Fruit fly (Drosophila melanogaster) whole organism, prepupa: ENCODE data around the gene Reps.

Experiments used
- Blimp-1 ChIP-seq: fragments of 200-800 bp; sonication (Bioruptor generic); optimal IDR thresholded peaks from 3 replicates; lab custom pipeline; 2017; ENCODE audit warnings: missing biosample characterization, missing genetic modification characterization, mild to moderate bottlenecking, moderate library complexity, missing genetic modification reagents
- CG10631 ChIP-seq: fragments of 200-800 bp; sonication (Bioruptor generic); optimal IDR thresholded peaks from 2 replicates; lab custom pipeline; 2016; ENCODE audit warnings: missing biosample characterization, missing genetic modification characterization
- CG10669 ChIP-seq: fragments of 200-800 bp; sonication (Bioruptor generic); optimal IDR thresholded peaks from 3 replicates; lab custom pipeline; 2018; ENCODE audit warnings: missing biosample characterization, mild to moderate bottlenecking, missing genetic modification characterization, moderate library complexity
- CG11762 ChIP-seq: fragments of 200-800 bp; sonication (Bioruptor generic); optimal IDR thresholded peaks from 3 replicates; lab custom pipeline; 2016; ENCODE audit warnings: missing biosample characterization, missing genetic modification characterization; ENCODE audit not compliant: insufficient read depth
- CG11902 ChIP-seq: fragments of 200-800 bp; sonication (Bioruptor generic); optimal IDR thresholded peaks from 3 replicates; lab custom pipeline; 2016; ENCODE audit warnings: missing biosample characterization, missing genetic modification characterization
- CG16779 ChIP-seq: fragments of 200-800 bp; sonication (Bioruptor generic); optimal IDR thresholded peaks from 3 replicates; lab custom pipeline; 2017; ENCODE audit warnings: missing biosample characterization, mild to moderate bottlenecking, missing genetic modification characterization
- CG31627 ChIP-seq: fragments of 200-800 bp; sonication (Bioruptor generic); optimal IDR thresholded peaks from 3 replicates; lab custom pipeline; 2016; ENCODE audit warnings: missing biosample characterization, missing genetic modification characterization
- CG32006 ChIP-seq: fragments of 200-800 bp; sonication (Bioruptor generic); optimal IDR thresholded peaks from 3 replicates; lab custom pipeline; 2017; ENCODE audit warnings: missing biosample characterization, mild to moderate bottlenecking, missing genetic modification characterization
- CG3919 ChIP-seq: fragments of 200-800 bp; sonication (Bioruptor generic); optimal IDR thresholded peaks from 3 replicates; lab custom pipeline; 2016; ENCODE audit warnings: missing biosample characterization, missing genetic modification characterization
- CG4318 ChIP-seq: fragments of 200-800 bp; sonication (Bioruptor generic); optimal IDR thresholded peaks from 3 replicates; lab custom pipeline; 2017; ENCODE audit warnings: missing biosample characterization, mild to moderate bottlenecking, missing genetic modification characterization
- CG6163 ChIP-seq: fragments of 200-800 bp; sonication (Bioruptor generic); IDR thresholded peaks from 3 replicates; pipeline ENCODE4 v1.3.6; 2022; ENCODE audit warnings: missing biosample characterization, missing genetic modification characterization
- CG6276 ChIP-seq: fragments of 200-800 bp; sonication (Bioruptor generic); optimal IDR thresholded peaks from 2 replicates; lab custom pipeline; 2017; ENCODE audit warnings: missing biosample characterization, mild to moderate bottlenecking, missing genetic modification characterization
- CG6808 ChIP-seq: fragments of 200-800 bp; sonication (Bioruptor generic); optimal IDR thresholded peaks from 3 replicates; lab custom pipeline; 2017; ENCODE audit warnings: missing biosample characterization, missing genetic modification characterization, mild to moderate bottlenecking, moderate library complexity, missing genetic modification reagents
- CG6854 ChIP-seq: fragments of 200-800 bp; sonication (Bioruptor generic); optimal IDR thresholded peaks from 2 replicates; lab custom pipeline; 2017; ENCODE audit warnings: missing biosample characterization, mild to moderate bottlenecking, missing genetic modification characterization
- CG8119 ChIP-seq: fragments of 200-800 bp; sonication (Bioruptor generic); IDR thresholded peaks from 3 replicates; pipeline ENCODE4 v1.3.6; 2022; ENCODE audit warnings: missing biosample characterization, missing genetic modification characterization
- CG8319 ChIP-seq: fragments of 200-800 bp; sonication (Bioruptor generic); optimal IDR thresholded peaks from 3 replicates; lab custom pipeline; 2016; ENCODE audit warnings: missing biosample characterization, missing genetic modification characterization
- CG8632 ChIP-seq: fragments of 200-800 bp; sonication (Bioruptor generic); optimal IDR thresholded peaks from 3 replicates; lab custom pipeline; 2016; ENCODE audit warnings: missing biosample characterization, missing genetic modification characterization
- Eip75B ChIP-seq: fragments of 200-800 bp; sonication (Bioruptor generic); optimal IDR thresholded peaks from 3 replicates; lab custom pipeline; 2016; ENCODE audit warnings: missing biosample characterization, missing genetic modification characterization
- Eip78C ChIP-seq: fragments of 200-800 bp; sonication (Bioruptor generic); peaks from one replicate; lab custom pipeline; 2016; ENCODE audit warnings: missing biosample characterization, missing genetic modification characterization
- Eip93F ChIP-seq: fragments of 200-800 bp; sonication (Bioruptor generic); optimal IDR thresholded peaks from 2 replicates; lab custom pipeline; 2016; ENCODE audit warnings: missing biosample characterization, mild to moderate bottlenecking, missing genetic modification characterization
- Ets21C ChIP-seq: fragments of 200-800 bp; sonication (Bioruptor generic); optimal IDR thresholded peaks from 3 replicates; lab custom pipeline; 2016; ENCODE audit warnings: missing biosample characterization, missing genetic modification characterization
- Ets96B ChIP-seq: fragments of 200-800 bp; optimal IDR thresholded peaks from 2 replicates; lab custom pipeline; 2019; ENCODE audit warnings: missing biosample characterization, mild to moderate bottlenecking, missing genetic modification characterization, moderate library complexity
- Hr39 ChIP-seq: fragments of 200-800 bp; sonication (Bioruptor generic); optimal IDR thresholded peaks from 2 replicates; lab custom pipeline; 2016; ENCODE audit warnings: missing biosample characterization, missing genetic modification characterization
- Hr4 ChIP-seq: fragments of 200-800 bp; sonication (Bioruptor generic); optimal IDR thresholded peaks from 3 replicates; lab custom pipeline; 2016; ENCODE audit warnings: missing biosample characterization, missing genetic modification characterization
- Lpt ChIP-seq: fragments of 200-800 bp; sonication (Bioruptor generic); optimal IDR thresholded peaks from 3 replicates; lab custom pipeline; 2016; ENCODE audit warnings: missing biosample characterization, missing genetic modification characterization
- Met ChIP-seq: fragments of 200-800 bp; sonication (Bioruptor generic); optimal IDR thresholded peaks from 3 replicates; lab custom pipeline; 2016; ENCODE audit warnings: missing biosample characterization, missing genetic modification characterization
- OdsH ChIP-seq: fragments of 200-800 bp; sonication (Bioruptor generic); optimal IDR thresholded peaks from 3 replicates; lab custom pipeline; 2016; ENCODE audit warnings: missing biosample characterization, missing genetic modification characterization
- Sox14 ChIP-seq: fragments of 200-800 bp; sonication (Bioruptor generic); optimal IDR thresholded peaks from 3 replicates; lab custom pipeline; 2016; ENCODE audit warnings: missing biosample characterization, missing genetic modification characterization
- Sox15 ChIP-seq: fragments of 200-800 bp; sonication (Bioruptor generic); optimal IDR thresholded peaks from 3 replicates; lab custom pipeline; 2016; ENCODE audit warnings: missing biosample characterization, missing genetic modification characterization
- achi ChIP-seq: fragments of 200-800 bp; sonication (Bioruptor generic); optimal IDR thresholded peaks from 3 replicates; lab custom pipeline; 2016; ENCODE audit warnings: missing biosample characterization, missing genetic modification characterization
- acj6 ChIP-seq: fragments of 200-800 bp; sonication (Bioruptor generic); optimal IDR thresholded peaks from 3 replicates; lab custom pipeline; 2016; ENCODE audit warnings: missing biosample characterization, missing genetic modification characterization
- dsx ChIP-seq: fragments of 200-800 bp; optimal IDR thresholded peaks from 3 replicates; lab custom pipeline; 2019; ENCODE audit warnings: missing biosample characterization, mild to moderate bottlenecking, missing genetic modification characterization, moderate library complexity; ENCODE audit not compliant: poor library complexity, severe bottlenecking
- eg ChIP-seq: fragments of 200-800 bp; sonication (Bioruptor generic); IDR thresholded peaks from 3 replicates; pipeline ENCODE4 v1.3.6; 2022; ENCODE audit warnings: missing biosample characterization, missing genetic modification characterization
- esn ChIP-seq: fragments of 200-800 bp; sonication (Bioruptor generic); optimal IDR thresholded peaks from 2 replicates; lab custom pipeline; 2016; ENCODE audit warnings: missing biosample characterization, mild to moderate bottlenecking, missing genetic modification characterization, moderate library complexity
- fd59A ChIP-seq: fragments of 200-800 bp; sonication (Bioruptor generic); optimal IDR thresholded peaks from 2 replicates; lab custom pipeline; 2017; ENCODE audit warnings: missing biosample characterization, mild to moderate bottlenecking, missing genetic modification characterization, missing genetic modification reagents
- fkh ChIP-seq: fragments of 200-800 bp; sonication (Bioruptor generic); optimal IDR thresholded peaks from 3 replicates; lab custom pipeline; 2017; ENCODE audit warnings: missing biosample characterization, mild to moderate bottlenecking, missing genetic modification characterization, moderate library complexity
- lz ChIP-seq: fragments of 200-800 bp; sonication (Bioruptor generic); optimal IDR thresholded peaks from 3 replicates; lab custom pipeline; 2016; ENCODE audit warnings: missing biosample characterization, missing genetic modification characterization
- net ChIP-seq: fragments of 200-800 bp; sonication (Bioruptor generic); optimal IDR thresholded peaks from 3 replicates; lab custom pipeline; 2016; ENCODE audit warnings: missing biosample characterization, missing genetic modification characterization
- pdm3 ChIP-seq: fragments of 200-800 bp; sonication (Bioruptor generic); optimal IDR thresholded peaks from 3 replicates; lab custom pipeline; 2016; ENCODE audit warnings: missing biosample characterization, missing genetic modification characterization
- salr ChIP-seq, 2 experiments: fragments of 200-800 bp; sonication (Bioruptor generic); optimal IDR thresholded peaks; 3 replicates each; lab custom pipeline; 2016 to 2018; ENCODE audit warnings: missing biosample characterization in 2 of 2, missing genetic modification characterization in 2 of 2, mild to moderate bottlenecking in 1 of 2
- spab ChIP-seq: fragments of 200-800 bp; sonication (Bioruptor generic); optimal IDR thresholded peaks from 2 replicates; lab custom pipeline; 2017; ENCODE audit warnings: missing biosample characterization, mild to moderate bottlenecking, missing genetic modification characterization, missing genetic modification reagents
- topi ChIP-seq: fragments of 200-800 bp; sonication (Bioruptor generic); optimal IDR thresholded peaks from 3 replicates; lab custom pipeline; 2016; ENCODE audit warnings: missing biosample characterization, missing genetic modification characterization
- vri ChIP-seq: fragments of 200-800 bp; sonication (Bioruptor generic); optimal IDR thresholded peaks from 3 replicates; lab custom pipeline; 2016; ENCODE audit warnings: missing biosample characterization, mild to moderate bottlenecking, missing genetic modification characterization

Reps gene

DNA sequence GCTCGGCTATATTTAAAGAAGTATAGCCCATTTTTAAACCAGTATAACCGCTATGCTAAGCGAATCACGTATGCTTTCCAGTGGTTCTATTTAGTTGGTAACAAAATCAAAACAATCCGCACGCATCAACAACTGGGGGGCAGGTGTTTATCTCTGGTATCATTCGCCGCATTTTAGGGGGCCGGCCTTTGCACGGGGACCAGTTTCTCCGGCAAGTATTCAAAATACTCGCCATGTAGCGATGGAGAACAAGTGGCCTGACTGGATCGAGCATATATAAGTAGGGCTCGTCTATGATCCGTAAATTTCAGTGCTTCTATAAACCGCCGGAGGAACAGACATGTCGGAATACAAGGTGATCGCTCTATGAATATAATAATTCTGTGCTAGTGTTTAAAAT is 29.6 kb upstream of the Reps start, which contains the start of gene hgo:
Gene hgo, plus strand, starts transcription at position 301 of the 400 bp plus-strand sequence.
- TF ChIP-seq CG4318 (GFP tag; lab: Kevin White, UChicago) (no peak), CG6163 (GFP tag; lab: Robert Waterston, UW) (no peak), CG10669 (no peak), Eip93F (GFP tag; lab: Kevin White, UChicago) (no peak), fkh (no peak), Blimp-1 (GFP tag; lab: Kevin White, UChicago) (no peak), Sox14 (no peak), eg (GFP tag; lab: Robert Waterston, UW) (no peak), CG11902 (GFP tag; lab: Kevin White, UChicago) (no peak), CG31627 (GFP tag; lab: Kevin White, UChicago) (no peak), pdm3 (GFP tag; lab: Kevin White, UChicago) (no peak), CG16779 (tag; lab: Kevin White, UChicago) (no peak)

DNA sequence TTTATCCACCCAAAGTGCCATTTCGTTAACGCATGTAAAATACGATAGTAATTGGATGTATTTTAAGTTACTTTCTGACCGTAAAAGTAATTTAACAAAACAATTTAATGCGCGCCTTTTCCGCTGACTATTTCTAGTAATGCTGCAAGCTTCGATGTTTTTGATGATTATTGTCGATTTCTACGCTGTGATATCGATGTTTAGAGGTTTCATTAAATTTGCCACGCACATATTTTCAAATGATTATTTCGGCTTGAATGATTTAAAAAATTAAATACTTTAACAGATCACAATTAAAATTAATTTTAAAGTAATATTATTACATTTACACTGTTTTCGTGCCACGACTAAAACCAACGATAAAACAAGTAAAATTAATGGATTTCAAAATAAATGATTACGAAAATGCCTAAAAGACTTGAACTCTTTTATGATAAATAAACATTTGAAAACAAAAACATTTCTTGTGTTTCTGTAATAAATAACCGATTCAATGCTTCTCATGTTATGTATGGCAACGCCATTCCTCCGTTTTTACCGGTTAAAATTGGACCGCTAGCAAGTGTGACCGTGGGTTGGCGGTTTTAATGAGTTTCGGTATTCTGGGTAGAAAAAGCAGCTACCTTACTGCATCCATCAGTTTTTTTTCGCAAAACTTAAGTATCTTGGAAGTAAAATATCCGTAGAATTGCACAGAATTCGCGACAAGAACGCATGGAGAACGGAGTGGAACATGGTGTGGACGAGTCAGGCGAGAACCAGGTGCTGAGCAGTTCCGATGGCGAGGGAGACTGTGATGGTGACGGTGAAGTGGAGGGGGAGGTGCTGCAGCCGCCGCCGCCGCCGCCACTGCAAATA is 23.9 kb upstream of the Reps start, which contains the start of the genes RfC38 and CG4751:
Gene RfC38, minus strand, starts transcription at position 495 of the 858 bp plus-strand sequence.
Gene CG4751, plus strand, starts transcription at position 587 of the 858 bp plus-strand sequence.
- TF ChIP-seq CG31627 (GFP tag; lab: Kevin White, UChicago): peak; percentile 3
- no peak for TF ChIP-seq vri (GFP tag; lab: Kevin White, UChicago)
- TF ChIP-seq CG3919 (GFP tag; lab: Kevin White, UChicago): no peak
- TF ChIP-seq Met: no peak
- TF ChIP-seq fkh: no peak
- peak; percentile 1 for TF ChIP-seq esn (GFP tag; lab: Kevin White, UChicago)
- no peak for TF ChIP-seq CG6276 (GFP tag; lab: Kevin White, UChicago)
- TF ChIP-seq topi (GFP tag; lab: Kevin White, UChicago): no peak
- no peak for TF ChIP-seq Hr39 (GFP tag; lab: Kevin White, UChicago)
- no peak for TF ChIP-seq lz (GFP tag; lab: Kevin White, UChicago)
- no peak for TF ChIP-seq Hr4 (GFP tag; lab: Kevin White, UChicago)
- no peak for TF ChIP-seq CG32006 (GFP tag; lab: Kevin White, UChicago)
- TF ChIP-seq Blimp-1 (GFP tag; lab: Kevin White, UChicago): no peak
- 0 out of 3 replicates have a peak, but pooled peaks have one; percentile 33 for TF ChIP-seq CG6163 (GFP tag; lab: Robert Waterston, UW)
- no peak for TF ChIP-seq acj6 (GFP tag; lab: Kevin White, UChicago)
- no peak for TF ChIP-seq pdm3 (GFP tag; lab: Kevin White, UChicago)
- no peak for TF ChIP-seq CG8632
- TF ChIP-seq CG11762 (GFP tag; lab: Kevin White, UChicago): no peak
- TF ChIP-seq CG10669: no peak
- no peak for TF ChIP-seq spab (GFP tag; lab: Kevin White, UChicago)
- no peak for TF ChIP-seq dsx (GFP tag; lab: Kevin White, UChicago)
- TF ChIP-seq Eip78C (GFP tag; lab: Kevin White, UChicago): no peak
- TF ChIP-seq CG11902 (GFP tag; lab: Kevin White, UChicago): no peak
- TF ChIP-seq CG4318 (GFP tag; lab: Kevin White, UChicago): no peak
- TF ChIP-seq net: no peak
- TF ChIP-seq CG6854 (GFP tag; lab: Kevin White, UChicago): no peak
- TF ChIP-seq OdsH (GFP tag; lab: Kevin White, UChicago): no peak
- 0 out of 3 replicates have a peak, but pooled peaks have one; percentile 43 for TF ChIP-seq eg (GFP tag; lab: Robert Waterston, UW)
- TF ChIP-seq fd59A (GFP tag; lab: Kevin White, UChicago): no peak

DNA sequence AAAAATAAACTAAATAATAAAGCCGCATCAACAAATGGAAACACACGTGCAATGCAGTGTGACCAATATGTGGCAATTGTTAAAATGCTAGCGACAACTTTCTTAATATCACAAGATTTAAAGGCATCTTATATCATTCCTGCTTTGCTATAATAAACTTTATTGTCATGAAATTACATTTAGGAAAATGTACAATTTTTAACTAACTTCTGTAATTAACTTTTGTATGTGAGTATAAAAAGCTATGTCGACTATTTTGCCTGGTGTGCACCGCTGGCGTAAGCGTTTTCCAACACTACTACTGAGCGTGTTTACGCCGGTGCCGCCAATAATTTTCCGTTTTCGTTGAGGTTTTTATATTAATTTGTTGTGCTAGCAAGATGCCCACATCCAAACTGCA is 17.1 kb upstream of the Reps start, which contains the start of the genes Csl4 and Nup160:
Gene Csl4, minus strand, starts transcription at position 69 of the 400 bp plus-strand sequence.
Gene Nup160, plus strand, starts transcription at position 279 of the 400 bp plus-strand sequence.
- no peak for TF ChIP-seq OdsH (GFP tag; lab: Kevin White, UChicago)
- no peak for TF ChIP-seq dsx (GFP tag; lab: Kevin White, UChicago)
- peak; percentile 87 for TF ChIP-seq esn (GFP tag; lab: Kevin White, UChicago)
- TF ChIP-seq CG3919 (GFP tag; lab: Kevin White, UChicago): no peak
- no peak for TF ChIP-seq Eip75B
- TF ChIP-seq CG6808 (GFP tag; lab: Kevin White, UChicago): no peak
- peak; percentile 87 for TF ChIP-seq CG31627 (GFP tag; lab: Kevin White, UChicago)
- TF ChIP-seq Lpt (GFP tag; lab: Kevin White, UChicago): no peak
- TF ChIP-seq Ets96B (tag; lab: Kevin White, UChicago): no peak
- TF ChIP-seq CG32006 (GFP tag; lab: Kevin White, UChicago): no peak
- peak; percentile 50 for TF ChIP-seq Sox15 (GFP tag; lab: Kevin White, UChicago)
- TF ChIP-seq Ets21C (GFP tag; lab: Kevin White, UChicago): no peak
- TF ChIP-seq Eip78C (GFP tag; lab: Kevin White, UChicago): no peak
- TF ChIP-seq CG10631 (GFP tag; lab: Kevin White, UChicago): no peak
- peak; percentile 81 for TF ChIP-seq achi
- TF ChIP-seq CG11902 (GFP tag; lab: Kevin White, UChicago): peak; percentile 51
- no peak for TF ChIP-seq CG8119 (GFP tag; lab: Robert Waterston, UW)
- no peak for TF ChIP-seq salr (GFP tag; optimal IDR thresholded peaks at IDR 0.05; lab: Kevin White, UChicago)
- no peak for TF ChIP-seq Blimp-1 (GFP tag; lab: Kevin White, UChicago)
- TF ChIP-seq fkh: no peak
- peak; percentile 67 for TF ChIP-seq CG8319 (GFP tag; lab: Kevin White, UChicago)
